Worm (Caenorhabditis elegans): ENCODE data around the gene T28D9.1.

DNA sequence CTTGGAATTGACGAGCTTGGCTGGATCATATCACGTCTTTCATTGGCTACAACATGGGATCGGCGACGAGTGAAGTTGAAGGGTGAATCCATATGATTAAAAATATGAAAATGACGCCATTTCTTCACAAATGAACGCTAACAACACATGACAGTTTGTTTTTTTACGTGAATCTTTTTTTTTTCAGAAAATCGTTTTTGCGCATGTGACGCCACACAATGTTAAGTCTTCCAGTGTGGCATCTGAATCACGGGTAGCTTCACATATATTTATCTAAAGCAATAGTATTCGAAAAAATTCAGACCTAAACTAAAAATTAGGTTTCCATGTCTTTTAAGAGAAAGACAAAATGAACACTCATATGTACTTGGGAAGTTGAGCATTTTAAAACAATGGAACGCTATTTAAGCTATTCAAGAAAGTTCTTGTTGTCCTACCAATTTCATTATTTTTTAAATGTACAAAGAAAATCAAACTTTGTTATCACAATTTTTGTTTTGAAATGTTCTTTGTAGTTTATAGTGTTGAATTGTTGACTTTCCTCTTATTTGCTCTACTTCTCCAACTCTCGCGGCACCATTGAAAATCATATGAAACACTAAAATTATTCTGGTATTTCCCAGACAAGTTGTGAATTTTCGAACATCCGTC is 7.2 kb upstream of the T28D9.1 start, which contains the start of the genes lido-16 and plpp-1.2:
- TF ChIP-seq ZK546.5 (tag; optimal IDR thresholded peaks at IDR 0.05) = no peak
- no peak for TF ChIP-seq nhr-6 (tag; optimal IDR thresholded peaks at IDR 0.05)
- no peak for TF ChIP-seq nhr-23 (tag; optimal IDR thresholded peaks at IDR 0.05)
- no peak for TF ChIP-seq unc-39 (tag; optimal IDR thresholded peaks at IDR 0.05)

Measured in whole organism, L2 larva.